Fruit fly (Drosophila melanogaster) Kc167 (cell line): ENCODE results near the gene snu.

Experiments used
- Myc ChIP-seq: fragments of >200 bp; optimal IDR thresholded peaks from 2 replicates; lab custom pipeline; 2017; ENCODE audit warnings: missing external identifiers
- Sin3A ChIP-seq: fragments of >200 bp; optimal IDR thresholded peaks from 2 replicates; lab custom pipeline; 2018; ENCODE audit warnings: missing external identifiers
- h ChIP-seq: fragments of >200 bp; optimal IDR thresholded peaks from 3 replicates; lab custom pipeline; 2018; ENCODE audit warnings: missing external identifiers
- insv ChIP-seq: fragments of >200 bp; optimal IDR thresholded peaks from 3 replicates; lab custom pipeline; 2018; ENCODE audit warnings: missing external identifiers
- psq ChIP-seq: fragments of >200 bp; optimal IDR thresholded peaks from 2 replicates; lab custom pipeline; 2017; ENCODE audit warnings: missing external identifiers
- ttk ChIP-seq: sonication (Bioruptor generic); optimal IDR thresholded peaks from 2 replicates; lab custom pipeline; 2017; ENCODE audit warnings: missing external identifiers

The snu gene

dm6 chr3R:28687969-28688368, 13.1 kb downstream of the snu start:
- TF ChIP-seq insv, result no peak

- TF ChIP-seq insv (no peak), Sin3A (no peak), ttk (lab: Kevin White, UChicago) (no peak), psq (lab: Kevin White, UChicago) (no peak), Myc (lab: Kevin White, UChicago) (no peak), h (no peak)
Observed at dm6 chr3R:28695993-28696392, 21.2 kb downstream of the snu start, which contains the start of gene htt. htt (plus strand) TSS chr3R:28696242.

- no peak for TF ChIP-seq Myc (lab: Kevin White, UChicago)
- no peak for TF ChIP-seq Sin3A
- TF ChIP-seq psq (lab: Kevin White, UChicago), result no peak
- TF ChIP-seq insv, result no peak
- no peak for TF ChIP-seq ttk (lab: Kevin White, UChicago)
- TF ChIP-seq h, result no peak
Observed at dm6 chr3R:28744682-28745081, 69.8 kb downstream of the snu start, which contains the start of gene AstA-R2. AstA-R2 (minus strand) TSS chr3R:28744782.
